Worm (Caenorhabditis elegans): Measurements from ENCODE around the gene F02E11.2.

DNA sequence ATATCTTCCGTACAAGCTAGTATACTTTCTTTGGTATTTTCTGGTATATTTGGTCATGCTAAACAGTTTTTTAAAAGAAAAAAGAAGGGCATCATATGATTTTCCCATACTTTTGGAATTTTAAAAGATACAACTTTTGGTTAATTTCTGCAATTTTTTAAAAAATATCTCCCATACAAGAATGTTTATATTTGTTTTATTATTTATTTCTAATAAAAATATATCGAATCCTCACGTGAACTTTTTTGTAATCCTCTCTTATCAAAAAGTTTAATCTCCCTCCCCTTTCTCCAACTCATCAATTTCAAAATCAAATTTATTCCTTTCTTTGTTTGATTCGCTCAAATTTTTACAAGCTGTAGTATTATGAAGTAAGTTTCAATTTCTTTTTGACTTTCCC is 19.7 kb downstream of the F02E11.2 start, which contains the start of gene nep-13:
- TF ChIP-seq ama-1 (optimal IDR thresholded peaks at IDR 0.05) (no peak), ztf-11 (tag; optimal IDR thresholded peaks at IDR 0.05) (no peak), lin-13 (GFP tag; optimal IDR thresholded peaks at IDR 0.05) (no peak), blmp-1 (tag; optimal IDR thresholded peaks at IDR 0.05) (no peak), lin-15B (tag; optimal IDR thresholded peaks at IDR 0.05) (no peak), nhr-28 (tag; optimal IDR thresholded peaks at IDR 0.05) (no peak), fos-1 (tag; optimal IDR thresholded peaks at IDR 0.05) (no peak), ztf-4 (tag; optimal IDR thresholded peaks at IDR 0.05) (no peak), nhr-12 (tag; optimal IDR thresholded peaks at IDR 0.05) (no peak)

All from whole organism, L1 larva.